Worm (Caenorhabditis elegans): ENCODE results near the gene noah-2.
A peak's percentile ranks its signal among the peaks of the same experiment; 100 is the strongest.

noah-2 gene

ce11 chrIV:14119327-14119726 is 28.3 kb downstream of the noah-2 start:
- TF ChIP-seq snpc-4 (tag; optimal IDR thresholded peaks at IDR 0.05) (no peak), ceh-8 (GFP tag; optimal IDR thresholded peaks at IDR 0.05) (no peak), pag-3 (tag; optimal IDR thresholded peaks at IDR 0.05; ENCODE audit: borderline replicate concordance, insufficient read depth) (no peak), mep-1 (tag; optimal IDR thresholded peaks at IDR 0.05) (no peak), efl-1 (optimal IDR thresholded peaks at IDR 0.05) (peak in 1 of 2 experiments; percentile 17), efl-1 (GFP tag; optimal IDR thresholded peaks at IDR 0.05 in 1 of 2) (peak; percentile 53 to 91), dpl-1 (GFP tag; optimal IDR thresholded peaks at IDR 0.05) (peak in 2 of 3 experiments; percentile 11 to 25), ceh-90 (tag; optimal IDR thresholded peaks at IDR 0.05) (no peak)

ce11 chrIV:14123956-14124355 is 32.9 kb downstream of the noah-2 start, which contains the start of gene nkcc-1:
Gene nkcc-1, minus strand, starts transcription at chrIV:14124056.
- TF ChIP-seq tlp-1 (tag; optimal IDR thresholded peaks at IDR 0.05) = no peak
- TF ChIP-seq efl-1 (optimal IDR thresholded peaks at IDR 0.05) = no peak
- TF ChIP-seq efl-1 (GFP tag; optimal IDR thresholded peaks at IDR 0.05 in 1 of 2) = peak in 1 of 2 experiments; percentile 41

- TF ChIP-seq lsy-2 (tag; optimal IDR thresholded peaks at IDR 0.05) = peak in 1 of 2 experiments; percentile 28
- TF ChIP-seq hlh-4 (tag; optimal IDR thresholded peaks at IDR 0.05) = no peak
- peak; percentile 16 for TF ChIP-seq dsc-1 (tag; optimal IDR thresholded peaks at IDR 0.05)
- TF ChIP-seq C04F5.9 (tag; optimal IDR thresholded peaks at IDR 0.05) = no peak
- peak; percentile 3 for TF ChIP-seq nhr-47 (tag; optimal IDR thresholded peaks at IDR 0.05)
- TF ChIP-seq efl-1 (optimal IDR thresholded peaks at IDR 0.05) = peak; percentile 2 to 21
- peak in 1 of 2 experiments; percentile 90 for TF ChIP-seq efl-1 (GFP tag; optimal IDR thresholded peaks at IDR 0.05 in 1 of 2)
- TF ChIP-seq lin-14 (GFP tag; optimal IDR thresholded peaks at IDR 0.05) = no peak
- peak in 1 of 3 experiments; percentile 22 for TF ChIP-seq ceh-82 (tag; optimal IDR thresholded peaks at IDR 0.05)
- peak; percentile 47 for TF ChIP-seq fkh-8 (tag; optimal IDR thresholded peaks at IDR 0.05)
- TF ChIP-seq mep-1 (tag; optimal IDR thresholded peaks at IDR 0.05) = peak; percentile 12
- no peak for TF ChIP-seq tlp-1 (tag; optimal IDR thresholded peaks at IDR 0.05)
Measured at ce11 chrIV:14127805-14128610, 37.0 kb downstream of the noah-2 start, which contains the start of gene H12I19.115. Gene H12I19.115, minus strand, starts transcription at chrIV:14127855.

- TF ChIP-seq mef-2 (tag; optimal IDR thresholded peaks at IDR 0.05) (no peak), fos-1 (tag; optimal IDR thresholded peaks at IDR 0.05) (no peak), isw-1 (GFP tag; IDR thresholded peaks at IDR 0.05) (no peak), aly-2 (tag; optimal IDR thresholded peaks at IDR 0.05) (no peak), lin-15B (tag; optimal IDR thresholded peaks at IDR 0.05) (no peak), lin-35 (GFP tag; optimal IDR thresholded peaks at IDR 0.05) (no peak), nhr-84 (tag; optimal IDR thresholded peaks at IDR 0.05) (no peak), F16B12.6 (tag; optimal IDR thresholded peaks at IDR 0.05) (no peak), aha-1 (tag; optimal IDR thresholded peaks at IDR 0.05) (no peak), nhr-20 (tag; optimal IDR thresholded peaks at IDR 0.05) (no peak)
Measured at ce11 chrIV:14129091-14129490, 38.0 kb downstream of the noah-2 start, which contains the start of gene srz-42. Gene srz-42, plus strand, starts transcription at chrIV:14129391.

ce11 chrIV:14131770-14132169 is 40.7 kb downstream of the noah-2 start, which contains the start of gene srz-59:
Gene srz-59, plus strand, starts transcription at chrIV:14132070.
- TF ChIP-seq nhr-84 (tag; optimal IDR thresholded peaks at IDR 0.05) (no peak), Y116A8C.19 (tag; optimal IDR thresholded peaks at IDR 0.05; ENCODE audit: borderline replicate concordance) (no peak), ceh-82 (tag; optimal IDR thresholded peaks at IDR 0.05) (no peak), C04F5.9 (tag; optimal IDR thresholded peaks at IDR 0.05) (no peak), jun-1 (tag; optimal IDR thresholded peaks at IDR 0.05) (no peak), unc-98 (GFP tag; IDR thresholded peaks at IDR 0.05) (no peak), grh-1 (GFP tag; IDR thresholded peaks at IDR 0.05) (no peak), fkh-8 (tag; optimal IDR thresholded peaks at IDR 0.05) (no peak), lsy-2 (tag; optimal IDR thresholded peaks at IDR 0.05) (no peak)
